Worm (Caenorhabditis elegans) whole organism, L1 larva: ENCODE results near the gene glb-16.
A peak's percentile ranks its signal among the peaks of the same experiment; 100 is the strongest.

Experiments
- C04F5.9 ChIP-seq: sonication (generic microtip); optimal IDR thresholded peaks from 2 replicates; lab custom pipeline; 2016; ENCODE audit warnings: missing genetic modification characterization, missing compliant biosample characterization
- C16A3.4 ChIP-seq: fragments of 150-350 bp; optimal IDR thresholded peaks from 2 replicates; lab custom pipeline; 2014; ENCODE audit warnings: missing biosample characterization, missing genetic modification characterization
- F16B12.6 ChIP-seq: fragments of 150-350 bp; optimal IDR thresholded peaks from 2 replicates; lab custom pipeline; 2014; ENCODE audit warnings: missing biosample characterization, missing genetic modification characterization
- Y116A8C.19 ChIP-seq: sonication (generic microtip); optimal IDR thresholded peaks from 2 replicates; lab custom pipeline; 2016; ENCODE audit warnings: missing compliant biosample characterization, missing genetic modification characterization, borderline replicate concordance
- ama-1 ChIP-seq: fragments of 150-350 bp; optimal IDR thresholded peaks from 2 replicates; lab custom pipeline; 2014
- blmp-1 ChIP-seq: fragments of 150-350 bp; optimal IDR thresholded peaks from 2 replicates; lab custom pipeline; 2014; ENCODE audit warnings: missing biosample characterization, missing genetic modification characterization
- dsc-1 ChIP-seq: sonication (generic microtip); optimal IDR thresholded peaks from 2 replicates; lab custom pipeline; 2016; ENCODE audit warnings: mild to moderate bottlenecking, missing genetic modification characterization, missing compliant biosample characterization
- efl-1 ChIP-seq, 4 experiments: fragments of 150-350 bp; optimal IDR thresholded peaks in 3 of 4; peaks in 1 of 4; 1 replicate in 1 of 4; 2 replicates in 3 of 4; lab custom pipeline; 2014; ENCODE audit warnings: missing biosample characterization in 2 of 4, missing genetic modification characterization in 2 of 4, missing genetic modification reagents in 2 of 4
- elt-2 ChIP-seq: sonication (generic microtip); optimal IDR thresholded peaks from 2 replicates; lab custom pipeline; 2016; ENCODE audit warnings: missing genetic modification characterization, mild to moderate bottlenecking, inconsistent platforms, missing compliant biosample characterization, missing genetic modification reagents
- ets-5 ChIP-seq: fragments of 200-800 bp; sonication (Bioruptor generic); IDR thresholded peaks from 2 replicates; pipeline ENCODE4 v1.3.6; 2022; ENCODE audit warnings: missing genetic modification characterization, missing compliant biosample characterization
- fkh-10 ChIP-seq: sonication (generic microtip); optimal IDR thresholded peaks from 2 replicates; lab custom pipeline; 2017; ENCODE audit warnings: missing biosample characterization, missing genetic modification reagents, missing genetic modification characterization
- fos-1 ChIP-seq: fragments of 150-350 bp; optimal IDR thresholded peaks from 2 replicates; lab custom pipeline; 2014; ENCODE audit warnings: missing biosample characterization, missing genetic modification characterization
- grh-1 ChIP-seq: fragments of 200-800 bp; sonication (Bioruptor generic); IDR thresholded peaks from 2 replicates; pipeline ENCODE4 v1.3.6; 2022; ENCODE audit warnings: missing genetic modification reagents, missing genetic modification characterization, missing compliant biosample characterization
- hlh-17 ChIP-seq: fragments of 200-800 bp; sonication (Bioruptor generic); optimal IDR thresholded peaks from 2 replicates; lab custom pipeline; 2018; ENCODE audit warnings: missing genetic modification characterization, mild to moderate bottlenecking, missing compliant biosample characterization, moderate library complexity, borderline replicate concordance
- hlh-4 ChIP-seq: sonication (generic microtip); optimal IDR thresholded peaks from 2 replicates; lab custom pipeline; 2016; ENCODE audit warnings: mild to moderate bottlenecking, missing genetic modification characterization, missing compliant biosample characterization
- isw-1 ChIP-seq: fragments of 200-800 bp; sonication (Bioruptor generic); IDR thresholded peaks from 2 replicates; pipeline ENCODE4 v1.3.6; 2022; ENCODE audit warnings: missing genetic modification characterization, missing compliant biosample characterization
- jun-1 ChIP-seq: fragments of 150-350 bp; optimal IDR thresholded peaks from 2 replicates; lab custom pipeline; 2014; ENCODE audit warnings: missing biosample characterization, missing genetic modification reagents, missing genetic modification characterization
- lin-14 ChIP-seq: fragments of 200-800 bp; sonication (Bioruptor generic); optimal IDR thresholded peaks from 2 replicates; lab custom pipeline; 2018; ENCODE audit warnings: mild to moderate bottlenecking, missing genetic modification characterization, moderate library complexity, missing compliant biosample characterization
- lin-15B ChIP-seq: fragments of 150-350 bp; sonication (generic microtip); optimal IDR thresholded peaks from 3 replicates; lab custom pipeline; 2014; ENCODE audit warnings: missing biosample characterization, missing genetic modification characterization
- lin-35 ChIP-seq, 2 experiments: fragments of 150-350 bp; optimal IDR thresholded peaks; 2 replicates each; lab custom pipeline; 2014; ENCODE audit warnings: missing biosample characterization in 2 of 2, missing genetic modification characterization in 2 of 2, missing genetic modification reagents in 2 of 2
- lir-3 ChIP-seq: sonication (generic microtip); optimal IDR thresholded peaks from 2 replicates; lab custom pipeline; 2016; ENCODE audit warnings: mild to moderate bottlenecking, missing genetic modification characterization, moderate library complexity, missing compliant biosample characterization; ENCODE audit not compliant: poor library complexity
- mdl-1 ChIP-seq, 2 experiments: fragments of 150-350 bp; optimal IDR thresholded peaks; 2 replicates each; lab custom pipeline; 2014 to 2017; ENCODE audit warnings: missing biosample characterization in 2 of 2, missing genetic modification characterization in 2 of 2, inconsistent platforms in 1 of 2
- mef-2 ChIP-seq: fragments of 150-350 bp; optimal IDR thresholded peaks from 2 replicates; lab custom pipeline; 2014; ENCODE audit warnings: missing biosample characterization, missing genetic modification characterization
- mep-1 ChIP-seq: fragments of 150-350 bp; optimal IDR thresholded peaks from 2 replicates; lab custom pipeline; 2014; ENCODE audit warnings: missing biosample characterization, missing genetic modification characterization
- nhr-12 ChIP-seq: sonication (generic microtip); optimal IDR thresholded peaks from 2 replicates; lab custom pipeline; 2017; ENCODE audit warnings: missing biosample characterization, missing genetic modification characterization
- nhr-20 ChIP-seq: sonication (generic microtip); optimal IDR thresholded peaks from 2 replicates; lab custom pipeline; 2016; ENCODE audit warnings: mild to moderate bottlenecking, missing genetic modification characterization, missing compliant biosample characterization
- nhr-237 ChIP-seq: fragments of 150-350 bp; optimal IDR thresholded peaks from 2 replicates; lab custom pipeline; 2014; ENCODE audit warnings: missing biosample characterization, missing genetic modification characterization
- nhr-28 ChIP-seq: fragments of 150-350 bp; optimal IDR thresholded peaks from 2 replicates; lab custom pipeline; 2014; ENCODE audit warnings: missing biosample characterization, missing genetic modification characterization
- nhr-47 ChIP-seq: sonication (generic microtip); optimal IDR thresholded peaks from 2 replicates; lab custom pipeline; 2016; ENCODE audit warnings: mild to moderate bottlenecking, missing genetic modification characterization, moderate library complexity, missing compliant biosample characterization
- nhr-71 ChIP-seq: sonication (generic microtip); optimal IDR thresholded peaks from 2 replicates; lab custom pipeline; 2016; ENCODE audit warnings: mild to moderate bottlenecking, missing genetic modification characterization, moderate library complexity, missing compliant biosample characterization
- nhr-76 ChIP-seq: sonication (generic microtip); optimal IDR thresholded peaks from 2 replicates; lab custom pipeline; 2017; ENCODE audit warnings: missing biosample characterization, missing genetic modification characterization
- nhr-77 ChIP-seq: fragments of 150-350 bp; optimal IDR thresholded peaks from 2 replicates; lab custom pipeline; 2014; ENCODE audit warnings: missing biosample characterization, missing genetic modification characterization
- nhr-85 ChIP-seq: sonication (generic microtip); peaks from one replicate; lab custom pipeline; 2016; ENCODE audit warnings: missing genetic modification characterization, inconsistent platforms, missing compliant biosample characterization
- pag-3 ChIP-seq: sonication (generic microtip); optimal IDR thresholded peaks from 2 replicates; lab custom pipeline; 2017; ENCODE audit warnings: missing genetic modification characterization, mild to moderate bottlenecking, missing compliant biosample characterization, antibody characterized with exemption, borderline replicate concordance; ENCODE audit not compliant: insufficient read depth
- pqm-1 ChIP-seq: sonication (generic microtip); optimal IDR thresholded peaks from 3 replicates; lab custom pipeline; 2017; ENCODE audit warnings: missing biosample characterization, missing genetic modification characterization
- skn-1 ChIP-seq: fragments of 150-350 bp; optimal IDR thresholded peaks from 2 replicates; lab custom pipeline; 2014; ENCODE audit warnings: missing biosample characterization, missing genetic modification characterization
- snpc-4 ChIP-seq: fragments of 150-350 bp; optimal IDR thresholded peaks from 2 replicates; lab custom pipeline; 2014; ENCODE audit warnings: missing biosample characterization, missing genetic modification characterization
- snu-23 ChIP-seq: sonication (generic microtip); optimal IDR thresholded peaks from 2 replicates; lab custom pipeline; 2016; ENCODE audit warnings: missing genetic modification characterization, missing compliant biosample characterization
- tbx-2 ChIP-seq: sonication (generic microtip); optimal IDR thresholded peaks from 2 replicates; lab custom pipeline; 2016; ENCODE audit warnings: missing genetic modification characterization, missing compliant biosample characterization
- unc-30 ChIP-seq: sonication (generic microtip); optimal IDR thresholded peaks from 2 replicates; lab custom pipeline; 2017; ENCODE audit warnings: missing biosample characterization, missing genetic modification characterization
- unc-98 ChIP-seq: fragments of 200-800 bp; sonication (Bioruptor generic); IDR thresholded peaks from 2 replicates; pipeline ENCODE4 v1.3.6; 2022; ENCODE audit warnings: missing genetic modification characterization, missing compliant biosample characterization
- vab-15 ChIP-seq: sonication (generic microtip); optimal IDR thresholded peaks from 2 replicates; lab custom pipeline; 2017; ENCODE audit warnings: missing genotype, mild to moderate bottlenecking, missing genetic modification characterization, missing compliant biosample characterization
- xbp-1 ChIP-seq: sonication (generic microtip); optimal IDR thresholded peaks from 2 replicates; lab custom pipeline; 2016; ENCODE audit warnings: missing genetic modification characterization, missing compliant biosample characterization
- zag-1 ChIP-seq: fragments of 150-350 bp; optimal IDR thresholded peaks from 2 replicates; lab custom pipeline; 2014; ENCODE audit warnings: missing biosample characterization, missing genetic modification characterization
- ztf-11 ChIP-seq, 2 experiments: sonication (generic microtip); optimal IDR thresholded peaks; 2 replicates each; lab custom pipeline; 2016 to 2017; ENCODE audit warnings: missing genetic modification characterization in 2 of 2, missing biosample characterization in 1 of 2, missing compliant biosample characterization in 1 of 2
- ztf-4 ChIP-seq: fragments of 150-350 bp; optimal IDR thresholded peaks from 2 replicates; lab custom pipeline; 2014; ENCODE audit warnings: missing biosample characterization, missing genetic modification characterization

Gene glb-16

DNA sequence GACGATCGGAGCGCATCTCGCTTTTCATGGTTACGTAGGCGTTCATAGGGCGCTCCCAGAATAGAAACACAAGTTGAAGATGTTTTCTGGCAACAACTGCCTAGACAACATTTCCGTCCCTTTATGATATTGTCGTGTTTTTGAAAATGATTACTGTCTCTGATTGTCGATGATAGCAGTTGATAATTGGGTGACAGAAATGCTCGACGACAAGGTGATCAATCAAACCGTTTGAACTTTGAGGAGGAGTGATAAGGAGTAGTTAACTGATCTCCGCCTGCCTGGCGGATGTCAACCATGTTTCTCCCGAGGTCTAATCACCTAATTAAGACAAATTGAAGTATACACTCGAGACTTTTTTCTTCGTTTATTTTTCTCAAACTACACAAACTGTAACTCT, 44.0 kb upstream of the glb-16 start (continued):
- no peak for TF ChIP-seq nhr-76 (tag; lab: Kevin White, UChicago)
- TF ChIP-seq fkh-10 (GFP tag; lab: Kevin White, UChicago), result no peak
- no peak for TF ChIP-seq snpc-4 (tag; lab: Kevin White, UChicago)
- no peak for TF ChIP-seq pqm-1 (tag; lab: Kevin White, UChicago)
- TF ChIP-seq hlh-4, result no peak
- no peak for TF ChIP-seq C16A3.4 (tag; lab: Kevin White, UChicago)
- TF ChIP-seq mdl-1 (tag; optimal IDR thresholded peaks at IDR 0.05; lab: Kevin White, UChicago), result no peak
- TF ChIP-seq unc-98 (GFP tag; lab: Robert Waterston, UW), result no peak
- no peak for TF ChIP-seq nhr-47 (tag; lab: Kevin White, UChicago)
- no peak for TF ChIP-seq nhr-28 (tag; lab: Kevin White, UChicago)
- TF ChIP-seq nhr-71 (tag; lab: Kevin White, UChicago), result peak; percentile 44
- no peak for TF ChIP-seq fos-1 (tag; lab: Kevin White, UChicago)
- TF ChIP-seq vab-15 (tag; lab: Kevin White, UChicago), result no peak
- no peak for TF ChIP-seq xbp-1 (tag; lab: Kevin White, UChicago)
- TF ChIP-seq jun-1 (tag; lab: Kevin White, UChicago), result no peak
- TF ChIP-seq nhr-237 (tag; lab: Kevin White, UChicago), result no peak
- TF ChIP-seq unc-30 (tag; lab: Kevin White, UChicago), result no peak
- no peak for TF ChIP-seq ztf-4 (tag; lab: Kevin White, UChicago)
- TF ChIP-seq dsc-1, result no peak
- TF ChIP-seq F16B12.6 (tag; lab: Kevin White, UChicago), result no peak
- TF ChIP-seq ets-5, result no peak
- TF ChIP-seq blmp-1, result peak; percentile 59
- no peak for TF ChIP-seq ama-1 (lab: Kevin White, UChicago)
- TF ChIP-seq nhr-85, result peak; percentile 80
- TF ChIP-seq nhr-20, result peak; percentile 53
- peak; percentile 58 for TF ChIP-seq lin-14
- TF ChIP-seq tbx-2, result peak; percentile 27
- TF ChIP-seq zag-1, result no peak
- TF ChIP-seq pag-3 (tag; lab: Kevin White, UChicago), result no peak
- TF ChIP-seq snu-23 (GFP tag; lab: Kevin White, UChicago), result peak; percentile 3
- TF ChIP-seq nhr-77, result no peak
- peak in 1 of 2 experiments; percentile 8 for TF ChIP-seq lin-35 (GFP tag; optimal IDR thresholded peaks at IDR 0.05; lab: Kevin White, UChicago)
- no peak for TF ChIP-seq efl-1 (optimal IDR thresholded peaks at IDR 0.05; lab: Kevin White, UChicago)
- TF ChIP-seq efl-1 (GFP tag; optimal IDR thresholded peaks at IDR 0.05 in 1 of 2; lab: Kevin White, UChicago), result no peak
- no peak for TF ChIP-seq elt-2 (tag; lab: Kevin White, UChicago)
- no peak for TF ChIP-seq lir-3 (tag; lab: Kevin White, UChicago)
- no peak for TF ChIP-seq grh-1 (GFP tag; lab: Robert Waterston, UW)
- no peak for TF ChIP-seq skn-1 (tag; lab: Kevin White, UChicago)
- no peak for TF ChIP-seq isw-1
- no peak for TF ChIP-seq lin-15B
- TF ChIP-seq hlh-17 (GFP tag; lab: Kevin White, UChicago), result no peak
- TF ChIP-seq Y116A8C.19 (tag; lab: Kevin White, UChicago), result no peak
- TF ChIP-seq mep-1 (tag; lab: Kevin White, UChicago), result no peak

DNA sequence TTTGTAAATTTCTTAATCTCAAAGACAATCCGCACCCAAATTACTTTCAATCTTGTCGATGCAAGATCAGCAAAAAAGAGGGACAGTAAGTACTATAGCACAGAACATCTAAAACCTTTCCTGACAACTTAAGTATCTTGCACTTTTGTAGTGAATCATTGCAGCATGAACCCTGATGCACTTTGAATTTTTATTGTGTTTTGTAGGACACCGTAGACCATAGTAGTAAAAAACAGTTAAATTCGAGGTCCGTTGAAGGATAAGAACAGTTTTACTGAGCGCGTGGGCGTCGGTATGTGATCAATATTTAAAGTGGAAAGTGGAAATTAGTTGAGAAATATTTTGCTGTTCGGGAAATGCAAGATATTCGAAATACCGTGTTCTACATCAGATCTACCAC, 42.3 kb upstream of the glb-16 start:
- no peak for TF ChIP-seq elt-2 (tag; lab: Kevin White, UChicago)
- no peak for TF ChIP-seq vab-15 (tag; lab: Kevin White, UChicago)
- no peak for TF ChIP-seq lir-3 (tag; lab: Kevin White, UChicago)
- TF ChIP-seq ztf-11 (tag; optimal IDR thresholded peaks at IDR 0.05; lab: Kevin White, UChicago), result no peak
- TF ChIP-seq nhr-12 (tag; lab: Kevin White, UChicago), result no peak
- no peak for TF ChIP-seq mef-2 (tag; lab: Kevin White, UChicago)
- no peak for TF ChIP-seq C04F5.9 (tag; lab: Kevin White, UChicago)
- no peak for TF ChIP-seq hlh-4
- TF ChIP-seq, all 84 proteins: peak for 0
